Worm (Caenorhabditis elegans): ENCODE measurements around the gene F32H5.1.

DNA sequence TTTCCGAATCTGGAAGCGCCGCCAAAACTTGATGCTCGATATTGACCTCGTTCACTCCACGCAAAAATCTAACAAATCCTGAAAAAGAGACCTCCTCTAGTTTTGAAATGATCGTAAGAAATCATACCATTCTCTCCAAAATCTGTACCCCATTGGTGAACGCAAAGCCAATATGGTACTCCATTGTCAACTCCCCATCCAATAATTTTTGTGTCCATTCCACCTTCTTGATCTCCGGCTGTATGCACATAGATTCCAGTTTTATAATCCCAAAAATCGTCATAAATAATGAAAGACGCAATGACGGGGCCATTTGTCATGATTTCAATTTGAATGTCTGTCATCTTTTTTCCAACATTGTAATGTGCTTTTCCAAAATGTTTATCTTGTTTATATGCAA, 1.6 kb downstream of the F32H5.1 start:
- TF ChIP-seq ceh-32 (tag; optimal IDR thresholded peaks at IDR 0.05; ENCODE audit: poor library complexity) (no peak), T26A8.4 (GFP tag; IDR thresholded peaks at IDR 0.05) (no peak), ceh-82 (tag; optimal IDR thresholded peaks at IDR 0.05) (no peak), R02D3.7 (tag; optimal IDR thresholded peaks at IDR 0.05) (no peak), ama-1 (optimal IDR thresholded peaks at IDR 0.05) (no peak), daf-12 (tag; optimal IDR thresholded peaks at IDR 0.05) (no peak), skn-1 (tag; optimal IDR thresholded peaks at IDR 0.05) (no peak), mdt-29 (GFP tag; IDR thresholded peaks at IDR 0.05) (no peak)

Data from whole organism, L4 larva.